Worm (Caenorhabditis elegans) whole organism, late embryonic: ENCODE measurements around the gene str-52.

Experiments used
- K02D7.2 ChIP-seq: sonication (generic microtip); optimal IDR thresholded peaks from 2 replicates; lab custom pipeline; 2017; ENCODE audit warnings: mild to moderate bottlenecking, missing genetic modification characterization, missing compliant biosample characterization
- ceh-19 ChIP-seq: fragments of 200-800 bp; sonication (Bioruptor generic); optimal IDR thresholded peaks from 2 replicates; lab custom pipeline; 2018; ENCODE audit warnings: mild to moderate bottlenecking, missing genetic modification characterization, missing compliant biosample characterization
- elt-4 ChIP-seq: sonication (generic microtip); optimal IDR thresholded peaks from 2 replicates; lab custom pipeline; 2016; ENCODE audit warnings: missing genetic modification characterization, missing compliant biosample characterization
- fkh-10 ChIP-seq: fragments of 150-350 bp; optimal IDR thresholded peaks from 2 replicates; lab custom pipeline; 2014; ENCODE audit warnings: missing biosample characterization, missing genetic modification reagents, missing genetic modification characterization
- hlh-15 ChIP-seq: sonication (generic microtip); optimal IDR thresholded peaks from 2 replicates; lab custom pipeline; 2016; ENCODE audit warnings: missing genetic modification characterization, missing compliant biosample characterization
- lim-6 ChIP-seq: sonication (generic microtip); optimal IDR thresholded peaks from 2 replicates; lab custom pipeline; 2016; ENCODE audit warnings: missing genetic modification characterization, missing compliant biosample characterization
- nhr-11 ChIP-seq: fragments of 150-350 bp; optimal IDR thresholded peaks from 2 replicates; lab custom pipeline; 2014; ENCODE audit warnings: missing biosample characterization, missing genetic modification characterization
- npax-4 ChIP-seq: sonication (generic microtip); optimal IDR thresholded peaks from 2 replicates; lab custom pipeline; 2016; ENCODE audit warnings: missing genetic modification characterization, missing compliant biosample characterization
- sox-4 ChIP-seq: sonication (generic microtip); optimal IDR thresholded peaks from 2 replicates; lab custom pipeline; 2017; ENCODE audit warnings: mild to moderate bottlenecking, missing genetic modification characterization, inconsistent platforms, missing compliant biosample characterization

DNA sequence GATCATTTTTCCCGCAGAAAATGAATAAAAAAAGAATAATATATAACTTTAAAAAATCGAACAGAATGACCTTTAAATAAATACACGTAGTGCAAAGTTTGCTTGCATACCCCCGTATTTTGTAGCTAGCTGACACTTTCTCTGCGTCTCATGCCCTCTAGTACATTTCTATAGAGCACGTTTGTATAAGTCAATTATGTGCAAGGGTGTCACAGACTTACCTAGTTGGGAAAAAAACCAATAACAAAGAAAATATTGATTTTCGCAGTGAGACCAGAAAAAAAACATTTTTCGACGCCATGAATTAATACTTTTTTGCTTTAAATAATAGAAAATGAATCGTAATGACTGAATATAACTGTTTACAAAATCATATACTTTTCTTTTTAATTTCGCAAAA is 36.6 kb downstream of the str-52 start, which contains the start of gene ckb-4:
- TF ChIP-seq sox-4 (tag; lab: Kevin White, UChicago) (no peak), ceh-19 (GFP tag; lab: Kevin White, UChicago) (no peak), elt-4 (tag; lab: Kevin White, UChicago) (no peak), K02D7.2 (tag; lab: Kevin White, UChicago) (no peak), nhr-11 (tag; lab: Kevin White, UChicago) (no peak), lim-6 (tag; lab: Kevin White, UChicago) (no peak), fkh-10 (GFP tag; lab: Kevin White, UChicago) (no peak), hlh-15 (tag; lab: Kevin White, UChicago) (no peak), npax-4 (tag; lab: Kevin White, UChicago) (no peak)
